Worm (Caenorhabditis elegans) whole organism, early embryonic: ENCODE results near the gene C28H8.3.

Experiments
- B0310.2 ChIP-seq: sonication (generic microtip); optimal IDR thresholded peaks from 2 replicates; lab custom pipeline; 2016; ENCODE audit warnings: mild to moderate bottlenecking, missing genetic modification characterization, missing compliant biosample characterization
- F13C5.2 ChIP-seq: sonication (generic microtip); optimal IDR thresholded peaks from 2 replicates; lab custom pipeline; 2017; ENCODE audit warnings: mild to moderate bottlenecking, missing genetic modification characterization, inconsistent platforms, missing compliant biosample characterization
- aly-1 ChIP-seq: sonication (generic microtip); optimal IDR thresholded peaks from 2 replicates; lab custom pipeline; 2016; ENCODE audit warnings: missing genetic modification characterization, missing compliant biosample characterization
- ama-1 ChIP-seq: fragments of 150-350 bp; optimal IDR thresholded peaks from 2 replicates; lab custom pipeline; 2014
- ceh-13 ChIP-seq: fragments of 200-800 bp; sonication (Bioruptor generic); optimal IDR thresholded peaks from 2 replicates; lab custom pipeline; 2018; ENCODE audit warnings: mild to moderate bottlenecking, missing genetic modification characterization, missing compliant biosample characterization
- ceh-36 ChIP-seq: sonication (generic microtip); optimal IDR thresholded peaks from 2 replicates; lab custom pipeline; 2016; ENCODE audit warnings: missing genetic modification characterization, inconsistent platforms, missing compliant biosample characterization
- ets-7 ChIP-seq: sonication (generic microtip); optimal IDR thresholded peaks from 2 replicates; lab custom pipeline; 2016; ENCODE audit warnings: missing genotype, missing genetic modification characterization, missing compliant biosample characterization
- flt-1 ChIP-seq: fragments of 200-800 bp; sonication (Bioruptor generic); IDR thresholded peaks from 2 replicates; pipeline ENCODE4 v1.3.6; 2022; ENCODE audit warnings: missing genetic modification characterization, missing compliant biosample characterization
- hmbx-1 ChIP-seq: sonication (generic microtip); optimal IDR thresholded peaks from 2 replicates; lab custom pipeline; 2016; ENCODE audit warnings: mild to moderate bottlenecking, missing genetic modification characterization, missing compliant biosample characterization
- hmg-4 ChIP-seq: fragments of 200-800 bp; sonication (Bioruptor generic); optimal IDR thresholded peaks from 2 replicates; lab custom pipeline; 2018; ENCODE audit warnings: mild to moderate bottlenecking, missing genetic modification characterization, missing compliant biosample characterization
- hnd-1 ChIP-seq: sonication (generic microtip); optimal IDR thresholded peaks from 2 replicates; lab custom pipeline; 2016; ENCODE audit warnings: missing genetic modification characterization, missing compliant biosample characterization
- pes-1 ChIP-seq: fragments of 200-800 bp; sonication (Bioruptor generic); IDR thresholded peaks from 2 replicates; pipeline ENCODE4 v1.3.6; 2022; ENCODE audit warnings: missing genetic modification reagents, missing genetic modification characterization, missing compliant biosample characterization
- scrt-1 ChIP-seq: fragments of 200-800 bp; sonication (Bioruptor generic); IDR thresholded peaks from 2 replicates; pipeline ENCODE4 v1.3.6; 2022; ENCODE audit warnings: missing genetic modification characterization, missing compliant biosample characterization
- sea-1 ChIP-seq: fragments of 200-800 bp; sonication (Bioruptor generic); conservative IDR thresholded peaks from 2 replicates; pipeline ENCODE4 v1.3.6; 2022; ENCODE audit warnings: missing genetic modification characterization, missing compliant biosample characterization
- tbx-11 ChIP-seq: fragments of 200-800 bp; sonication (Bioruptor generic); IDR thresholded peaks from 2 replicates; pipeline ENCODE4 v1.3.6; 2022; ENCODE audit warnings: missing genetic modification characterization, missing compliant biosample characterization
- tbx-37 ChIP-seq: fragments of 200-800 bp; sonication (Bioruptor generic); conservative IDR thresholded peaks from 2 replicates; pipeline ENCODE4 v1.3.6; 2022; ENCODE audit warnings: missing genetic modification reagents, missing genetic modification characterization, missing compliant biosample characterization
- tra-4 ChIP-seq: sonication (generic microtip); optimal IDR thresholded peaks from 2 replicates; lab custom pipeline; 2017; ENCODE audit warnings: missing genetic modification characterization, missing compliant biosample characterization

C28H8.3 gene

ce11 chrIII:5939453-5940296 lies 31.2 kb downstream of the C28H8.3 start, which contains the start of gene ubq-1:
ubq-1 (plus strand) TSS chrIII:5940254.
- no peak for TF ChIP-seq ceh-13 (GFP tag; lab: Kevin White, UChicago)
- peak; percentile 31; the same call in 1 of the 2 replicates for TF ChIP-seq flt-1 (GFP tag; lab: Robert Waterston, UW)
- TF ChIP-seq F13C5.2 (tag; lab: Kevin White, UChicago): no peak

ce11 chrIII:5940525-5940974 lies 32.0 kb downstream of the C28H8.3 start:
- TF ChIP-seq ceh-36 (tag; lab: Kevin White, UChicago) (no peak), tra-4 (tag; lab: Kevin White, UChicago) (no peak), ets-7 (no peak), hmbx-1 (no peak), tbx-37 (GFP tag; lab: Robert Waterston, UW) (no peak), scrt-1 (GFP tag; lab: Robert Waterston, UW) (0 out of 2 replicates have a peak, but pooled peaks have one; percentile 8), ama-1 (lab: Kevin White, UChicago) (no peak), flt-1 (GFP tag; lab: Robert Waterston, UW) (0 out of 2 replicates have a peak, but pooled peaks have one; percentile 30), sea-1 (GFP tag; lab: Robert Waterston, UW) (no peak), ceh-13 (GFP tag; lab: Kevin White, UChicago) (no peak), B0310.2 (tag; lab: Kevin White, UChicago) (no peak), hnd-1 (tag; lab: Kevin White, UChicago) (no peak), pes-1 (no peak; the same call in 1 of the 2 replicates), aly-1 (tag; lab: Kevin White, UChicago) (no peak), hmg-4 (GFP tag; lab: Kevin White, UChicago) (no peak), tbx-11 (peak; percentile 5; the same call in 1 of the 2 replicates), F13C5.2 (tag; lab: Kevin White, UChicago) (no peak)

ce11 chrIII:5942104-5942503 lies 33.6 kb downstream of the C28H8.3 start:
- TF ChIP-seq ama-1 (lab: Kevin White, UChicago): no peak
- no peak for TF ChIP-seq tbx-11
- TF ChIP-seq tbx-37 (GFP tag; lab: Robert Waterston, UW): no peak
- no peak for TF ChIP-seq hmbx-1
- no peak for TF ChIP-seq ceh-13 (GFP tag; lab: Kevin White, UChicago)
- no peak for TF ChIP-seq ceh-36 (tag; lab: Kevin White, UChicago)
- no peak for TF ChIP-seq B0310.2 (tag; lab: Kevin White, UChicago)
- TF ChIP-seq aly-1 (tag; lab: Kevin White, UChicago): no peak
- no peak for TF ChIP-seq flt-1 (GFP tag; lab: Robert Waterston, UW)
- no peak for TF ChIP-seq sea-1 (GFP tag; lab: Robert Waterston, UW)
- TF ChIP-seq ets-7: no peak
- TF ChIP-seq pes-1: no peak
- no peak for TF ChIP-seq tra-4 (tag; lab: Kevin White, UChicago)
- no peak for TF ChIP-seq hmg-4 (GFP tag; lab: Kevin White, UChicago)
- no peak for TF ChIP-seq F13C5.2 (tag; lab: Kevin White, UChicago)
- no peak for TF ChIP-seq scrt-1 (GFP tag; lab: Robert Waterston, UW)
- TF ChIP-seq hnd-1 (tag; lab: Kevin White, UChicago): no peak

- TF ChIP-seq ceh-13 (GFP tag; lab: Kevin White, UChicago) (no peak), tra-4 (tag; lab: Kevin White, UChicago) (no peak), hmg-4 (GFP tag; lab: Kevin White, UChicago) (peak; percentile 12), flt-1 (GFP tag; lab: Robert Waterston, UW) (peak; percentile 20; the same call in 1 of the 2 replicates), pes-1 (no peak), scrt-1 (GFP tag; lab: Robert Waterston, UW) (no peak), sea-1 (GFP tag; lab: Robert Waterston, UW) (peak; percentile 18; the same call in 1 of the 2 replicates), ets-7 (no peak), hmbx-1 (no peak)
Measured at ce11 chrIII:5943368-5944180, 35.1 kb downstream of the C28H8.3 start.

ce11 chrIII:5945865-5946264 lies 37.4 kb downstream of the C28H8.3 start, which contains the start of gene F25B5.5:
F25B5.5 (minus strand) TSS chrIII:5946124.
- TF ChIP-seq sea-1 (GFP tag; lab: Robert Waterston, UW) (no peak), hmbx-1 (no peak), ceh-13 (GFP tag; lab: Kevin White, UChicago) (no peak), B0310.2 (tag; lab: Kevin White, UChicago) (no peak), hmg-4 (GFP tag; lab: Kevin White, UChicago) (no peak), tbx-11 (no peak), aly-1 (tag; lab: Kevin White, UChicago) (no peak), hnd-1 (tag; lab: Kevin White, UChicago) (no peak), pes-1 (no peak), ama-1 (lab: Kevin White, UChicago) (no peak), ets-7 (no peak), F13C5.2 (tag; lab: Kevin White, UChicago) (no peak)

ce11 chrIII:5948162-5948933 lies 39.8 kb downstream of the C28H8.3 start, which contains the start of the genes F25B5.6 and F25B5.3:
F25B5.6 (minus strand) TSS chrIII:5948733.
F25B5.3 (plus strand) TSS chrIII:5948883.
- no peak for TF ChIP-seq pes-1
- no peak for TF ChIP-seq hnd-1 (tag; lab: Kevin White, UChicago)
- no peak for TF ChIP-seq scrt-1 (GFP tag; lab: Robert Waterston, UW)
